Worm (Caenorhabditis elegans) whole organism, mixed stage, embryonic: Measurements from ENCODE around the gene F31D5.7.

Source experiments
- ceh-83 ChIP-seq: fragments of 200-800 bp; sonication (Bioruptor generic); optimal IDR thresholded peaks from 2 replicates; lab custom pipeline; 2018; ENCODE audit warnings: mild to moderate bottlenecking, missing genetic modification characterization, missing compliant biosample characterization
- ces-1 ChIP-seq: fragments of 150-350 bp; optimal IDR thresholded peaks from 2 replicates; lab custom pipeline; 2014; ENCODE audit warnings: missing biosample characterization, missing genetic modification reagents, missing genetic modification characterization
- hlh-1 ChIP-seq: fragments of 150-350 bp; optimal IDR thresholded peaks from 2 replicates; lab custom pipeline; 2014; ENCODE audit warnings: missing biosample characterization, missing genetic modification reagents, missing genetic modification characterization
- lin-13 ChIP-seq: fragments of 150-350 bp; optimal IDR thresholded peaks from 2 replicates; lab custom pipeline; 2014; ENCODE audit warnings: missing biosample characterization, missing genetic modification characterization
- lsy-2 ChIP-seq: fragments of 150-350 bp; optimal IDR thresholded peaks from 2 replicates; lab custom pipeline; 2014; ENCODE audit warnings: missing biosample characterization, missing genetic modification characterization
- nhr-12 ChIP-seq: fragments of 150-350 bp; optimal IDR thresholded peaks from 2 replicates; lab custom pipeline; 2014; ENCODE audit warnings: missing biosample characterization, missing genetic modification characterization
- nhr-237 ChIP-seq: fragments of 150-350 bp; optimal IDR thresholded peaks from 2 replicates; lab custom pipeline; 2014; ENCODE audit warnings: missing biosample characterization, missing genetic modification characterization
- nhr-76 ChIP-seq: sonication (generic microtip); optimal IDR thresholded peaks from 2 replicates; lab custom pipeline; 2017; ENCODE audit warnings: missing biosample characterization, missing genetic modification characterization
- pha-4 ChIP-seq: fragments of 150-350 bp; optimal IDR thresholded peaks from 2 replicates; lab custom pipeline; 2018; ENCODE audit warnings: missing biosample characterization, missing genetic modification reagents, missing genetic modification characterization
- tbx-8 ChIP-seq: fragments of 200-800 bp; sonication (Bioruptor generic); optimal IDR thresholded peaks from 2 replicates; lab custom pipeline; 2018; ENCODE audit warnings: mild to moderate bottlenecking, missing genetic modification characterization, moderate library complexity, missing compliant biosample characterization
- unc-62 ChIP-seq: fragments of 150-350 bp; optimal IDR thresholded peaks from 2 replicates; lab custom pipeline; 2014; ENCODE audit warnings: missing biosample characterization, missing genetic modification reagents, missing genetic modification characterization
- zip-8 ChIP-seq: fragments of 150-350 bp; optimal IDR thresholded peaks from 2 replicates; lab custom pipeline; 2014; ENCODE audit warnings: missing biosample characterization, missing genetic modification characterization

ce11 chrII:4228112-4228770, 17.0 kb downstream of the F31D5.7 start:
- no peak for TF ChIP-seq ceh-83
- TF ChIP-seq nhr-12 = no peak
- TF ChIP-seq lin-13 = no peak
- TF ChIP-seq zip-8 (tag; lab: Kevin White, UChicago) = no peak
- no peak for TF ChIP-seq hlh-1 (tag; lab: Kevin White, UChicago)
- no peak for TF ChIP-seq nhr-237 (tag; lab: Kevin White, UChicago)
- TF ChIP-seq unc-62 (GFP tag; lab: Kevin White, UChicago) = no peak
- TF ChIP-seq tbx-8 (GFP tag; lab: Kevin White, UChicago) = no peak
- TF ChIP-seq ces-1 (GFP tag; lab: Kevin White, UChicago) = no peak
- TF ChIP-seq nhr-76 (tag; lab: Kevin White, UChicago) = no peak
- no peak for TF ChIP-seq pha-4 (tag; lab: Kevin White, UChicago)
- no peak for TF ChIP-seq lsy-2 (tag; lab: Kevin White, UChicago)
